Fruit fly (Drosophila melanogaster): Measurements from ENCODE around the gene Marcal1.
A peak's percentile ranks its signal among the peaks of the same experiment; 100 is the strongest.

DNA sequence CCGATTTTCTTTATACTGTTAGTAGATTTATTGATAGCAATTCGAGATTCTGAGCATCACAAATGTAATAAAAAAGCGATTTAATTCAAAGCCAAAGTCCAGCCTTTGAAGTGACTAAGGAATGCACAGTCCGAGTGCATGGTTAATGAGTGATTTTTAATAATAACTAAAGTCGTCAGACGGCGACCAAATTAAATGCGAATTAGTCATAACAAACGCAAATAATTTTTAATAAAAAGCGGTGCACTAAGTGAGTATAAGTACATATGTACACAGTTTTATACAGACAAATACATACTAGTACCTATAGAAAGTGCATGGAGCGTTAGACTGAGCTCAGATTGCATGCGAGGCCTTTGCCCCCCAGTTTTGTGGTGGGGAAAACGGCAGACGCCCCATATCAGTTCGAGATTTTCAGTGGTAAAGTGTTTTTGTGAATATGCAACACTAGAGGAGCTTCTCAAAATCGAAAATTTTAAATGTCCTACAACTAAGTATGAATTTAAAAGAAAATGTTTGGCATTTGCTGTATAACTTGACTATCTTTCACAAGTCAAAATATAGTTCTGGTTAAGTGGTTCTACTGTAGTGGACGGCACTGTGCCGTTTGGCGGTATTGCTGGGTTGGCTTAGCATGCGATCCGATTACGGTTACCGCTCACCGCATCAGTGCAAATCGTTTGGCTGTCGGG is 47.5 kb downstream of the Marcal1 start:
- TF ChIP-seq CG7045 (GFP tag; optimal IDR thresholded peaks at IDR 0.05) = peak; percentile 74
- TF ChIP-seq CG7101 (tag; optimal IDR thresholded peaks at IDR 0.05) = peak; percentile 76
- TF ChIP-seq CG14711 (tag; optimal IDR thresholded peaks at IDR 0.05) = peak; percentile 52
- TF ChIP-seq Crg-1 (GFP tag; optimal IDR thresholded peaks at IDR 0.05) = peak; percentile 29
- peak; percentile 10 for TF ChIP-seq bab1 (GFP tag; optimal IDR thresholded peaks at IDR 0.05)

Data from whole organism, adult.